Worm (Caenorhabditis elegans): ENCODE data around the gene mdt-22.

The mdt-22 gene

ce11 chrII:10303663-10304115, 2.7 kb downstream of the mdt-22 start, which contains the start of gene vha-9 (continued):
- TF ChIP-seq fos-1 (tag; optimal IDR thresholded peaks at IDR 0.05) (no peak), jun-1 (tag; optimal IDR thresholded peaks at IDR 0.05) (no peak), ama-1 (optimal IDR thresholded peaks at IDR 0.05) (no peak), sox-4 (tag; optimal IDR thresholded peaks at IDR 0.05) (peak; percentile 13), zag-1 (tag; optimal IDR thresholded peaks at IDR 0.05) (no peak), mep-1 (tag; optimal IDR thresholded peaks at IDR 0.05) (peak; percentile 25), nhr-71 (tag; optimal IDR thresholded peaks at IDR 0.05) (peak; percentile 83), grh-1 (GFP tag; IDR thresholded peaks at IDR 0.05) (peak; percentile 51), aly-2 (tag; optimal IDR thresholded peaks at IDR 0.05) (no peak), ztf-4 (tag; optimal IDR thresholded peaks at IDR 0.05) (peak; percentile 26), snpc-4 (tag; optimal IDR thresholded peaks at IDR 0.05) (peak; percentile 37), mab-9 (GFP tag; IDR thresholded peaks at IDR 0.05) (no peak), nhr-237 (tag; optimal IDR thresholded peaks at IDR 0.05) (no peak), nhr-85 (tag) (peak; percentile 57), pqm-1 (tag; optimal IDR thresholded peaks at IDR 0.05) (no peak), ets-5 (GFP tag; IDR thresholded peaks at IDR 0.05) (no peak), aha-1 (tag; optimal IDR thresholded peaks at IDR 0.05) (no peak), unc-30 (tag; optimal IDR thresholded peaks at IDR 0.05) (no peak), unc-98 (GFP tag; IDR thresholded peaks at IDR 0.05) (no peak), vab-15 (tag; optimal IDR thresholded peaks at IDR 0.05) (no peak), lin-39 (tag; optimal IDR thresholded peaks at IDR 0.05) (no peak), lin-15B (tag; optimal IDR thresholded peaks at IDR 0.05) (peak; percentile 31), ces-1 (GFP tag; optimal IDR thresholded peaks at IDR 0.05) (peak; percentile 34), hpl-2 (GFP tag; optimal IDR thresholded peaks at IDR 0.05) (peak; percentile 3), nhr-19 (GFP tag; conservative IDR thresholded peaks at IDR 0.05) (peak; percentile 57), tbx-2 (tag; optimal IDR thresholded peaks at IDR 0.05) (peak; percentile 76), rnt-1 (tag; optimal IDR thresholded peaks at IDR 0.05) (peak; percentile 74), sptf-1 (tag; optimal IDR thresholded peaks at IDR 0.05) (no peak), efl-1 (optimal IDR thresholded peaks at IDR 0.05) (peak; percentile 58 to 77), efl-1 (GFP tag; optimal IDR thresholded peaks at IDR 0.05 in 1 of 2) (peak; percentile 71 to 97), egl-27 (tag; optimal IDR thresholded peaks at IDR 0.05) (no peak), F16B12.6 (tag; optimal IDR thresholded peaks at IDR 0.05) (peak; percentile 52), sup-37 (GFP tag; optimal IDR thresholded peaks at IDR 0.05) (no peak), C04F5.9 (tag; optimal IDR thresholded peaks at IDR 0.05) (peak; percentile 14), ztf-11 (tag; optimal IDR thresholded peaks at IDR 0.05) (peak in 1 of 2 experiments; percentile 59), C34B4.2 (tag; optimal IDR thresholded peaks at IDR 0.05) (no peak), isw-1 (GFP tag; IDR thresholded peaks at IDR 0.05) (peak; percentile 48), unc-62 (GFP tag; optimal IDR thresholded peaks at IDR 0.05) (no peak), lin-13 (GFP tag; optimal IDR thresholded peaks at IDR 0.05) (peak; percentile 41), blmp-1 (tag; optimal IDR thresholded peaks at IDR 0.05) (peak; percentile 45), lir-3 (tag; optimal IDR thresholded peaks at IDR 0.05; ENCODE audit: poor library complexity) (peak; percentile 31), hlh-4 (tag; optimal IDR thresholded peaks at IDR 0.05) (no peak), lin-35 (GFP tag; optimal IDR thresholded peaks at IDR 0.05) (peak; percentile 55 to 62), nhr-12 (tag; optimal IDR thresholded peaks at IDR 0.05) (no peak), hlh-17 (GFP tag; optimal IDR thresholded peaks at IDR 0.05; ENCODE audit: borderline replicate concordance) (no peak), mef-2 (tag; optimal IDR thresholded peaks at IDR 0.05) (no peak), dsc-1 (tag; optimal IDR thresholded peaks at IDR 0.05) (peak; percentile 70), lsy-2 (tag; optimal IDR thresholded peaks at IDR 0.05) (peak; percentile 61 to 78), tlp-1 (tag; optimal IDR thresholded peaks at IDR 0.05) (no peak)

Measured in whole organism, L1 larva.